Fruit fly (Drosophila melanogaster): ENCODE data around the gene CG34382.

The CG34382 gene

dm6 chr3L:9847420-9847977 lies 31.3 kb upstream of the CG34382 start (continued):
- TF ChIP-seq Bteb2 (GFP tag; optimal IDR thresholded peaks at IDR 0.05) (peak; percentile 56), hkb (optimal IDR thresholded peaks at IDR 0.05) (no peak), hkb (GFP tag; IDR thresholded peaks at IDR 0.05) (peak; percentile 53; the same call in 1 of the 2 replicates), PHDP (tag; optimal IDR thresholded peaks at IDR 0.05) (peak; percentile 60), CG16815 (GFP tag; optimal IDR thresholded peaks at IDR 0.05) (no peak), CG13894 (tag; optimal IDR thresholded peaks at IDR 0.05) (peak; percentile 16), bbx (GFP tag; IDR thresholded peaks at IDR 0.05; ENCODE audit: partially characterized antibody) (no peak), btn (GFP tag; optimal IDR thresholded peaks at IDR 0.05) (no peak), CG4820 (GFP tag; optimal IDR thresholded peaks at IDR 0.05) (no peak), pan (optimal IDR thresholded peaks at IDR 0.05) (no peak), pan (GFP tag; optimal IDR thresholded peaks at IDR 0.05 in 1 of 2, IDR thresholded peaks at IDR 0.05 in 1 of 2) (peak in 1 of 2 experiments; percentile 68), esg (GFP tag; conservative IDR thresholded peaks at IDR 0.05) (0 out of 2 replicates have a peak, but pooled peaks have one; percentile 28), zen (tag; optimal IDR thresholded peaks at IDR 0.05) (no peak), lab (GFP tag; optimal IDR thresholded peaks at IDR 0.05) (peak; percentile 76), CG15011 (GFP tag; optimal IDR thresholded peaks at IDR 0.05) (peak; percentile 13), HmgZ (tag; optimal IDR thresholded peaks at IDR 0.05) (peak; percentile 37), pho (GFP tag; optimal IDR thresholded peaks at IDR 0.05) (peak; percentile 37), Mad (GFP tag; optimal IDR thresholded peaks at IDR 0.05) (no peak), trem (tag; optimal IDR thresholded peaks at IDR 0.05) (no peak), CG18476 (GFP tag; optimal IDR thresholded peaks at IDR 0.05) (no peak), Xrp1 (GFP tag; IDR thresholded peaks at IDR 0.05) (peak; percentile 41; the same call in 1 of the 2 replicates), chm (GFP tag; IDR thresholded peaks at IDR 0.05) (no peak; the same call in 1 of the 2 replicates), Sox100B (GFP tag; optimal IDR thresholded peaks at IDR 0.05) (peak; percentile 30), pzg (GFP tag; optimal IDR thresholded peaks at IDR 0.05) (no peak), CG5245 (GFP tag; optimal IDR thresholded peaks at IDR 0.05) (no peak), CG7357 (GFP tag; IDR thresholded peaks at IDR 0.05) (no peak), CG1529 (GFP tag; optimal IDR thresholded peaks at IDR 0.05) (no peak), CG17385 (GFP tag; optimal IDR thresholded peaks at IDR 0.05) (peak; percentile 56), crp (GFP tag; optimal IDR thresholded peaks at IDR 0.05) (no peak), CG3281 (GFP tag; optimal IDR thresholded peaks at IDR 0.05) (peak; percentile 67), stc (GFP tag; IDR thresholded peaks at IDR 0.05) (peak; percentile 42), fd3F (GFP tag; optimal IDR thresholded peaks at IDR 0.05) (peak; percentile 59), CG11723 (GFP tag; optimal IDR thresholded peaks at IDR 0.05) (no peak), trh (GFP tag; optimal IDR thresholded peaks at IDR 0.05) (no peak), fd64A (GFP tag; optimal IDR thresholded peaks at IDR 0.05) (no peak), CG15601 (tag; optimal IDR thresholded peaks at IDR 0.05) (no peak), scrt (GFP tag; optimal IDR thresholded peaks at IDR 0.05) (peak; percentile 23), dpn (GFP tag; optimal IDR thresholded peaks at IDR 0.05) (peak; percentile 48 to 52), CG30020 (tag; optimal IDR thresholded peaks at IDR 0.05) (no peak), slp2 (GFP tag; optimal IDR thresholded peaks at IDR 0.05) (peak; percentile 3), danr (GFP tag; IDR thresholded peaks at IDR 0.05) (no peak), CG8388 (GFP tag; optimal IDR thresholded peaks at IDR 0.05) (no peak), sens (GFP tag) (peak; percentile 83), Asciz (GFP tag; optimal IDR thresholded peaks at IDR 0.05) (peak; percentile 15), CG1603 (tag; optimal IDR thresholded peaks at IDR 0.05) (no peak), NC2β (GFP tag; optimal IDR thresholded peaks at IDR 0.05) (no peak), CG7928 (GFP tag; optimal IDR thresholded peaks at IDR 0.05) (peak; percentile 39), CG12155 (GFP tag; optimal IDR thresholded peaks at IDR 0.05) (peak; percentile 50), D (optimal IDR thresholded peaks at IDR 0.05) (no peak), D (GFP tag; optimal IDR thresholded peaks at IDR 0.05) (no peak), nmo (GFP tag; optimal IDR thresholded peaks at IDR 0.05) (peak; percentile 23)
